Worm (Caenorhabditis elegans) whole organism, mixed stage, embryonic: ENCODE results near the gene C15B12.8.

Experiments
- nhr-12 ChIP-seq: fragments of 150-350 bp; optimal IDR thresholded peaks from 2 replicates; lab custom pipeline; 2014; ENCODE audit warnings: missing biosample characterization, missing genetic modification characterization
- nhr-28 ChIP-seq: fragments of 150-350 bp; optimal IDR thresholded peaks from 2 replicates; lab custom pipeline; 2014; ENCODE audit warnings: missing biosample characterization, missing genetic modification characterization
- snpc-4 ChIP-seq: fragments of 150-350 bp; optimal IDR thresholded peaks from 2 replicates; lab custom pipeline; 2014; ENCODE audit warnings: missing biosample characterization, missing genetic modification characterization
- unc-39 ChIP-seq: fragments of 150-350 bp; optimal IDR thresholded peaks from 2 replicates; lab custom pipeline; 2014; ENCODE audit warnings: missing biosample characterization, missing genetic modification characterization
- ztf-11 ChIP-seq: fragments of 150-350 bp; optimal IDR thresholded peaks from 2 replicates; lab custom pipeline; 2014; ENCODE audit warnings: missing biosample characterization, missing genetic modification characterization

DNA sequence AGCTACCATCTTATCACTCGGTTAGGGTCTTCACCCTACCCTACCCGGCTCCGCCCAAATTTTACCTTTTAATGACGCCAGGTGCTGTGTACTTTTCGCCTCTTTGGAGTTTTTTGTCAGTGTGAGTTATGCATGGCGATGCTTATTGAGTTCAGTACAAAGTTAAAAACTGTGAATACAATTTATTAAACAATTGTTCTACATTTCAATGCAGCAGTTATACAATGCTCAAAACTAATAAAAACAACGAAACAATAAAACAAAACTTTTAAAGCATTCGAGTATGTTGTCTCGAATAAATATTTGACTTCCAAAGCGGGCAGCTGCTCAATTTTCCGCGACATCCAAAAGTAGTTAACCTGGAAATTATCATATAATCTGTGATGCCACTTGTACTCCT, 43.6 kb upstream of the C15B12.8 start, which contains the start of gene ctsa-2:
- TF ChIP-seq nhr-12 (tag; lab: Kevin White, UChicago): no peak
- TF ChIP-seq unc-39: no peak
- TF ChIP-seq nhr-28 (tag; lab: Kevin White, UChicago): no peak
- no peak for TF ChIP-seq snpc-4 (tag; lab: Kevin White, UChicago)
- no peak for TF ChIP-seq ztf-11 (tag; lab: Kevin White, UChicago)
